Worm (Caenorhabditis elegans) whole organism, early embryonic: ENCODE data around the gene nob-1.

Source experiments
- B0310.2 ChIP-seq: sonication (generic microtip); optimal IDR thresholded peaks from 2 replicates; lab custom pipeline; 2016; ENCODE audit warnings: mild to moderate bottlenecking, missing genetic modification characterization, missing compliant biosample characterization
- F13C5.2 ChIP-seq: sonication (generic microtip); optimal IDR thresholded peaks from 2 replicates; lab custom pipeline; 2017; ENCODE audit warnings: mild to moderate bottlenecking, missing genetic modification characterization, inconsistent platforms, missing compliant biosample characterization
- aly-1 ChIP-seq: sonication (generic microtip); optimal IDR thresholded peaks from 2 replicates; lab custom pipeline; 2016; ENCODE audit warnings: missing genetic modification characterization, missing compliant biosample characterization
- ama-1 ChIP-seq: fragments of 150-350 bp; optimal IDR thresholded peaks from 2 replicates; lab custom pipeline; 2014
- ceh-13 ChIP-seq: fragments of 200-800 bp; sonication (Bioruptor generic); optimal IDR thresholded peaks from 2 replicates; lab custom pipeline; 2018; ENCODE audit warnings: mild to moderate bottlenecking, missing genetic modification characterization, missing compliant biosample characterization
- ceh-36 ChIP-seq: sonication (generic microtip); optimal IDR thresholded peaks from 2 replicates; lab custom pipeline; 2016; ENCODE audit warnings: missing genetic modification characterization, inconsistent platforms, missing compliant biosample characterization
- ets-7 ChIP-seq: sonication (generic microtip); optimal IDR thresholded peaks from 2 replicates; lab custom pipeline; 2016; ENCODE audit warnings: missing genotype, missing genetic modification characterization, missing compliant biosample characterization
- flt-1 ChIP-seq: fragments of 200-800 bp; sonication (Bioruptor generic); IDR thresholded peaks from 2 replicates; pipeline ENCODE4 v1.3.6; 2022; ENCODE audit warnings: missing genetic modification characterization, missing compliant biosample characterization
- hmbx-1 ChIP-seq: sonication (generic microtip); optimal IDR thresholded peaks from 2 replicates; lab custom pipeline; 2016; ENCODE audit warnings: mild to moderate bottlenecking, missing genetic modification characterization, missing compliant biosample characterization
- hmg-4 ChIP-seq: fragments of 200-800 bp; sonication (Bioruptor generic); optimal IDR thresholded peaks from 2 replicates; lab custom pipeline; 2018; ENCODE audit warnings: mild to moderate bottlenecking, missing genetic modification characterization, missing compliant biosample characterization
- hnd-1 ChIP-seq: sonication (generic microtip); optimal IDR thresholded peaks from 2 replicates; lab custom pipeline; 2016; ENCODE audit warnings: missing genetic modification characterization, missing compliant biosample characterization
- pes-1 ChIP-seq: fragments of 200-800 bp; sonication (Bioruptor generic); IDR thresholded peaks from 2 replicates; pipeline ENCODE4 v1.3.6; 2022; ENCODE audit warnings: missing genetic modification reagents, missing genetic modification characterization, missing compliant biosample characterization
- scrt-1 ChIP-seq: fragments of 200-800 bp; sonication (Bioruptor generic); IDR thresholded peaks from 2 replicates; pipeline ENCODE4 v1.3.6; 2022; ENCODE audit warnings: missing genetic modification characterization, missing compliant biosample characterization
- sea-1 ChIP-seq: fragments of 200-800 bp; sonication (Bioruptor generic); conservative IDR thresholded peaks from 2 replicates; pipeline ENCODE4 v1.3.6; 2022; ENCODE audit warnings: missing genetic modification characterization, missing compliant biosample characterization
- tbx-11 ChIP-seq: fragments of 200-800 bp; sonication (Bioruptor generic); IDR thresholded peaks from 2 replicates; pipeline ENCODE4 v1.3.6; 2022; ENCODE audit warnings: missing genetic modification characterization, missing compliant biosample characterization
- tbx-37 ChIP-seq: fragments of 200-800 bp; sonication (Bioruptor generic); conservative IDR thresholded peaks from 2 replicates; pipeline ENCODE4 v1.3.6; 2022; ENCODE audit warnings: missing genetic modification reagents, missing genetic modification characterization, missing compliant biosample characterization
- tra-4 ChIP-seq: sonication (generic microtip); optimal IDR thresholded peaks from 2 replicates; lab custom pipeline; 2017; ENCODE audit warnings: missing genetic modification characterization, missing compliant biosample characterization

The nob-1 gene

ce11 chrIII:12119625-12120024 is 35.5 kb upstream of the nob-1 start:
- TF ChIP-seq pes-1 (no peak), B0310.2 (tag; lab: Kevin White, UChicago) (no peak), sea-1 (GFP tag; lab: Robert Waterston, UW) (no peak), aly-1 (tag; lab: Kevin White, UChicago) (no peak), ama-1 (lab: Kevin White, UChicago) (no peak), scrt-1 (no peak), tbx-11 (GFP tag; lab: Robert Waterston, UW) (no peak)

- TF ChIP-seq ets-7 (no peak), tra-4 (tag; lab: Kevin White, UChicago) (no peak), B0310.2 (tag; lab: Kevin White, UChicago) (no peak), tbx-11 (GFP tag; lab: Robert Waterston, UW) (no peak), flt-1 (no peak), hmbx-1 (tag; lab: Kevin White, UChicago) (no peak), hnd-1 (tag; lab: Kevin White, UChicago) (no peak), ceh-13 (GFP tag; lab: Kevin White, UChicago) (no peak), sea-1 (GFP tag; lab: Robert Waterston, UW) (no peak), scrt-1 (no peak), ama-1 (lab: Kevin White, UChicago) (no peak), tbx-37 (no peak), pes-1 (no peak), hmg-4 (no peak)
Measured at ce11 chrIII:12118381-12118780, 34.3 kb upstream of the nob-1 start, which contains the start of gene lron-12. lron-12 (minus strand) TSS chrIII:12118481.

DNA sequence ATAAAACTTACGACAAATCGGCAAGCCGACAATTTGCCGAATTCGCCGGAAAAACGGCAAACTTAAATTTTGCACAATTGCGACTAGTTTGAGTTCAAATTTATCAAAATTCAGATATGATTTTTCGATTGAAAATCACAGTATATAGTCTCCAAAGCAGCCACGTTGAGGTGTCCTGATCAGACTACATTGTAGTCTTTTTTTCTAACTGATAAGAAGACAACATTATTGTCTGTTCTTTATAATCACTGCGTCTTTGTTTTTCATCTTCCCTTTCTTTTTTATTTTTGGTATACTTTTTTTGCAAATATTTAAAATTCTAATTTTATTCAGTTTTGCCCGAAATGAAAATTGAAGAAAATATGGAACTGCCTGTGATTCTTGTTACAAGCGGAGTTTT is 23.3 kb upstream of the nob-1 start, which contains the start of the genes cest-12 and lonp-2:
Gene cest-12 (minus strand): TSS at position 101 of the 400 bp plus-strand sequence.
Gene lonp-2 (plus strand): TSS at position 334 of the 400 bp plus-strand sequence.
- TF ChIP-seq tra-4 (tag; lab: Kevin White, UChicago) = no peak
- TF ChIP-seq tbx-37 = no peak
- TF ChIP-seq hmbx-1 (tag; lab: Kevin White, UChicago) = no peak
- TF ChIP-seq B0310.2 (tag; lab: Kevin White, UChicago) = no peak
- TF ChIP-seq ets-7 = no peak
- no peak for TF ChIP-seq ceh-13 (GFP tag; lab: Kevin White, UChicago)
- TF ChIP-seq ama-1 (lab: Kevin White, UChicago) = no peak
- TF ChIP-seq F13C5.2 = no peak
- TF ChIP-seq hnd-1 (tag; lab: Kevin White, UChicago) = no peak
- TF ChIP-seq sea-1 (GFP tag; lab: Robert Waterston, UW) = no peak

DNA sequence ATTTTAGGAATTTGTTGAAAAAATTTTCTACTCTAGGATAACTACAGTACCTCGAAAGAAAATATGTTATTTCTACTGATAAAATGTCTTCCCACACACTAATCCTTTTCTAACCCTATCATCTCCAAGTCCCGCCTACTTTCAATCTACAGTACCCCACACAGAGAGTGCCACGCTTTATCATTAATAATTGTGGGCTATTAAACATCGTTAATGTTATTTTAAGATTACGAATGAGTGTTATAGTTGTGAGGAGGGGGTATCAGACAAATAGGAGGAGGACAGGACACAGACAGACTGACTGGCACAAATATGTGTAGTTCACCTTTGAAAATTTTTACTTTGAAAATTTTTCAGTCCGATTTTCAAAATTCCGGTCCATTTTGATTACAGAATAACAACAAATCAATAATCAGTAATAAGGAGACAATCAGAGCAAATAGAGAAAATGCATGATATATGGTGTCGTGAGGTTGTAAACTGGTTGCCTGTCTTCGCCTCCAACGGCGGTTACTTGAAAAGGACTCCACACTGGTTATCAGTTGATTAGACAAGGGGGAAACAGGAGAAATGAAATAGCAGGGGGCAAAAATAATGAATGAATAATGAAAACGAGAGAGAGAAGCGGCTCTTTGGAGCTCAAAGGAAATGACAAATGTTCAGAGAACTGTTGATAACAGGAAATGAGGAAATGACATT is 10.2 kb upstream of the nob-1 start:
- no peak for TF ChIP-seq ets-7
- TF ChIP-seq ama-1 (lab: Kevin White, UChicago) = no peak
- TF ChIP-seq sea-1 (GFP tag; lab: Robert Waterston, UW) = no peak
- no peak for TF ChIP-seq aly-1 (tag; lab: Kevin White, UChicago)
- no peak for TF ChIP-seq pes-1
- TF ChIP-seq hnd-1 (tag; lab: Kevin White, UChicago) = no peak
- TF ChIP-seq hmbx-1 (tag; lab: Kevin White, UChicago) = no peak
- no peak for TF ChIP-seq hmg-4
- no peak for TF ChIP-seq ceh-36 (tag; lab: Kevin White, UChicago)
- no peak for TF ChIP-seq B0310.2 (tag; lab: Kevin White, UChicago)
- TF ChIP-seq scrt-1 = no peak
- no peak for TF ChIP-seq tra-4 (tag; lab: Kevin White, UChicago)
- no peak for TF ChIP-seq tbx-37
- TF ChIP-seq tbx-11 (GFP tag; lab: Robert Waterston, UW) = no peak
- TF ChIP-seq flt-1 = no peak
- no peak for TF ChIP-seq F13C5.2
- no peak for TF ChIP-seq ceh-13 (GFP tag; lab: Kevin White, UChicago)

ce11 chrIII:12092595-12092994 is 8.5 kb upstream of the nob-1 start:
- TF ChIP-seq sea-1 (GFP tag; lab: Robert Waterston, UW) = no peak
- TF ChIP-seq ama-1 (lab: Kevin White, UChicago) = no peak
- TF ChIP-seq flt-1 = no peak
- TF ChIP-seq hmg-4 = no peak
- no peak for TF ChIP-seq ceh-36 (tag; lab: Kevin White, UChicago)
- TF ChIP-seq pes-1 = no peak
- TF ChIP-seq scrt-1 = no peak
- no peak for TF ChIP-seq ets-7
- no peak for TF ChIP-seq hmbx-1 (tag; lab: Kevin White, UChicago)
- no peak for TF ChIP-seq tbx-11 (GFP tag; lab: Robert Waterston, UW)

DNA sequence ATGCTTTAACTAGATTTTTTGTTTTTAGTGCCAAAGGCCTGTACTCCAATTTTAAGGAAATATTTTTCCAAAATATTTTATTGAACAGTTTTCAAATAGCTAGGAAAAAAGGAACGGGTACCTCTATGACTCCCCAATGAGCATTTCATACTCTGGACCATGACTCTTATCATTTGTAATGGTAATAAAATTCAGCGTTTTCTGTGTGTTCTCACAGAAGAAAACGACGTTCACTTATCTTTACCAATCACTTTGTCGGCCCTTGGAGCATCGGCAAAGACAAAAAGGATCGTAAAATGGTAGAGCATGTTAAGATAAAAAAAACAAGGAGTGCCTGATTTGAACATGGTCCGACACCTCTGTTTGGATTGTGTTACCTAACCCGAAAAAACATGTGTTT is 3.4 kb upstream of the nob-1 start:
- TF ChIP-seq tra-4 (tag; lab: Kevin White, UChicago) (no peak), scrt-1 (no peak), aly-1 (tag; lab: Kevin White, UChicago) (no peak), tbx-37 (no peak), flt-1 (no peak), sea-1 (GFP tag; lab: Robert Waterston, UW) (no peak), hnd-1 (tag; lab: Kevin White, UChicago) (no peak), ceh-36 (tag; lab: Kevin White, UChicago) (no peak), pes-1 (no peak), B0310.2 (tag; lab: Kevin White, UChicago) (no peak), tbx-11 (GFP tag; lab: Robert Waterston, UW) (no peak), ets-7 (no peak), hmbx-1 (tag; lab: Kevin White, UChicago) (no peak), ama-1 (lab: Kevin White, UChicago) (no peak), ceh-13 (GFP tag; lab: Kevin White, UChicago) (no peak), hmg-4 (no peak), F13C5.2 (no peak)

ce11 chrIII:12084749-12085307 is 712 bp upstream of the nob-1 start:
- TF ChIP-seq B0310.2 (tag; lab: Kevin White, UChicago) = no peak
- no peak for TF ChIP-seq F13C5.2
- no peak for TF ChIP-seq pes-1
- no peak for TF ChIP-seq tra-4 (tag; lab: Kevin White, UChicago)
- TF ChIP-seq hmg-4 = no peak
- TF ChIP-seq hmbx-1 (tag; lab: Kevin White, UChicago) = no peak
- TF ChIP-seq aly-1 (tag; lab: Kevin White, UChicago) = no peak
- no peak for TF ChIP-seq ets-7
- no peak for TF ChIP-seq ama-1 (lab: Kevin White, UChicago)
- no peak for TF ChIP-seq ceh-13 (GFP tag; lab: Kevin White, UChicago)
- TF ChIP-seq ceh-36 (tag; lab: Kevin White, UChicago) = no peak
- no peak for TF ChIP-seq flt-1
- no peak for TF ChIP-seq tbx-11 (GFP tag; lab: Robert Waterston, UW)
